Worm (Caenorhabditis elegans): ENCODE data around the gene Y62H9A.12.

The Y62H9A.12 gene

ce11 chrX:11941951-11942350 lies 28.0 kb downstream of the Y62H9A.12 start, which contains the start of gene F55G7.3:
TSS of gene F55G7.3 (minus strand) at chrX:11942051.
- TF ChIP-seq snpc-1.2 (GFP tag; IDR thresholded peaks at IDR 0.05): no peak
- TF ChIP-seq fos-1 (tag; optimal IDR thresholded peaks at IDR 0.05): no peak
- TF ChIP-seq aha-1 (tag): peak; percentile 46
- TF ChIP-seq sdz-12 (GFP tag; optimal IDR thresholded peaks at IDR 0.05): no peak
- TF ChIP-seq tra-1 (GFP tag; IDR thresholded peaks at IDR 0.05): no peak
- no peak for TF ChIP-seq rbr-2 (tag; optimal IDR thresholded peaks at IDR 0.05)

ce11 chrX:11946788-11947463 lies 33.0 kb downstream of the Y62H9A.12 start, which contains the start of gene nfya-1:
TSS of gene nfya-1 (minus strand) at chrX:11946838.
- TF ChIP-seq dmd-6 (GFP tag; IDR thresholded peaks at IDR 0.05): peak; percentile 31; the same call in 1 of the 2 replicates
- TF ChIP-seq hmg-1.1 (GFP tag; IDR thresholded peaks at IDR 0.05): peak; percentile 76
- TF ChIP-seq aha-1 (tag): peak; percentile 99
- TF ChIP-seq duxl-1 (tag; optimal IDR thresholded peaks at IDR 0.05; ENCODE audit: poor library complexity): peak; percentile 11
- peak; percentile 45 for TF ChIP-seq rbr-2 (tag; optimal IDR thresholded peaks at IDR 0.05)
- TF ChIP-seq Y105C5A.15 (GFP tag; IDR thresholded peaks at IDR 0.05): no peak
- TF ChIP-seq pha-4 (GFP tag; IDR thresholded peaks at IDR 0.05): no peak
- peak; percentile 55 for TF ChIP-seq pha-4 (tag; optimal IDR thresholded peaks at IDR 0.05)
- TF ChIP-seq mes-2 (tag; optimal IDR thresholded peaks at IDR 0.05; ENCODE audit: poor library complexity, severe bottlenecking): peak; percentile 75
- peak; percentile 13 for TF ChIP-seq nhr-11 (tag; optimal IDR thresholded peaks at IDR 0.05)
- no peak for TF ChIP-seq zfp-3 (GFP tag; conservative IDR thresholded peaks at IDR 0.05)
- peak; percentile 28 for TF ChIP-seq dpl-1 (GFP tag; optimal IDR thresholded peaks at IDR 0.05)
- peak; percentile 33 for TF ChIP-seq dve-1 (tag; optimal IDR thresholded peaks at IDR 0.05; ENCODE audit: insufficient read depth)
- TF ChIP-seq spr-1 (tag; optimal IDR thresholded peaks at IDR 0.05): no peak
- TF ChIP-seq unc-62 (GFP tag; optimal IDR thresholded peaks at IDR 0.05 in 1 of 2): peak in 1 of 2 experiments; percentile 85
- TF ChIP-seq unc-62 (tag; optimal IDR thresholded peaks at IDR 0.05): no peak
- no peak for TF ChIP-seq daf-16 (GFP tag; optimal IDR thresholded peaks at IDR 0.05)
- peak; percentile 54 for TF ChIP-seq daf-16 (tag; optimal IDR thresholded peaks at IDR 0.05)
- TF ChIP-seq daf-8 (GFP tag; IDR thresholded peaks at IDR 0.05): no peak
- TF ChIP-seq ceh-32 (tag; optimal IDR thresholded peaks at IDR 0.05; ENCODE audit: poor library complexity): no peak
- peak; percentile 35 for TF ChIP-seq mxl-3 (GFP tag; optimal IDR thresholded peaks at IDR 0.05)
- TF ChIP-seq hlh-30 (tag; optimal IDR thresholded peaks at IDR 0.05; ENCODE audit: insufficient read depth): peak; percentile 67
- peak; percentile 19 to 98 for TF ChIP-seq hif-1 (tag; optimal IDR thresholded peaks at IDR 0.05)
- peak in 1 of 2 experiments; percentile 70 for TF ChIP-seq mdl-1 (tag; optimal IDR thresholded peaks at IDR 0.05)
- TF ChIP-seq nhr-25 (tag; optimal IDR thresholded peaks at IDR 0.05; ENCODE audit: borderline replicate concordance, insufficient read depth): peak; percentile 71
- no peak for TF ChIP-seq F26F4.8 (GFP tag; conservative IDR thresholded peaks at IDR 0.05)
- no peak for TF ChIP-seq zfp-2 (tag; optimal IDR thresholded peaks at IDR 0.05)
- peak; percentile 62 for TF ChIP-seq ceh-28 (tag; optimal IDR thresholded peaks at IDR 0.05)
- TF ChIP-seq nhr-28 (tag; optimal IDR thresholded peaks at IDR 0.05): peak; percentile 60
- TF ChIP-seq madf-9 (GFP tag; conservative IDR thresholded peaks at IDR 0.05): 0 out of 2 replicates have a peak, but pooled peaks have one; percentile 9
- TF ChIP-seq T26A8.4 (GFP tag; IDR thresholded peaks at IDR 0.05): peak; percentile 14; the same call in 1 of the 2 replicates
- no peak for TF ChIP-seq ZK337.2 (GFP tag; IDR thresholded peaks at IDR 0.05)
- peak; percentile 36 for TF ChIP-seq nhr-6 (tag; optimal IDR thresholded peaks at IDR 0.05)
- no peak for TF ChIP-seq jun-1 (tag; optimal IDR thresholded peaks at IDR 0.05)
